Worm (Caenorhabditis elegans) whole organism, young adult: Measurements from ENCODE around the gene C29F9.6.

Experiments
- C17E4.6 ChIP-seq: fragments of 200-800 bp; sonication (Bioruptor generic); IDR thresholded peaks from 2 replicates; pipeline ENCODE4 v1.3.6; 2022; ENCODE audit warnings: missing genetic modification reagents, missing genetic modification characterization, missing compliant biosample characterization
- D2030.7 ChIP-seq: fragments of 200-800 bp; sonication (Bioruptor generic); IDR thresholded peaks from 2 replicates; pipeline ENCODE4 v1.3.6; 2022; ENCODE audit warnings: missing genetic modification reagents, missing genetic modification characterization, missing compliant biosample characterization
- F10E7.11 ChIP-seq: sonication (generic microtip); optimal IDR thresholded peaks from 2 replicates; lab custom pipeline; 2017; ENCODE audit warnings: mild to moderate bottlenecking, missing genetic modification characterization, moderate library complexity, missing compliant biosample characterization
- F39B2.1 ChIP-seq: fragments of 200-800 bp; sonication (Bioruptor generic); IDR thresholded peaks from 2 replicates; pipeline ENCODE4 v1.3.6; 2022; ENCODE audit warnings: missing genetic modification reagents, missing genetic modification characterization, missing compliant biosample characterization
- F49E8.2 ChIP-seq: sonication (generic microtip); optimal IDR thresholded peaks from 3 replicates; lab custom pipeline; 2017; ENCODE audit warnings: missing genetic modification characterization, mild to moderate bottlenecking, missing compliant biosample characterization, antibody characterized with exemption, moderate library complexity; ENCODE audit not compliant: insufficient read depth
- F52B5.7 ChIP-seq: sonication (generic microtip); optimal IDR thresholded peaks from 2 replicates; lab custom pipeline; 2016; ENCODE audit warnings: mild to moderate bottlenecking, missing genetic modification characterization, missing compliant biosample characterization
- K12H6.12 ChIP-seq: fragments of 200-800 bp; sonication (Bioruptor generic); optimal IDR thresholded peaks from 2 replicates; lab custom pipeline; 2018; ENCODE audit warnings: mild to moderate bottlenecking, missing genetic modification characterization, missing compliant biosample characterization
- T26A5.8 ChIP-seq: sonication (generic microtip); optimal IDR thresholded peaks from 2 replicates; lab custom pipeline; 2016; ENCODE audit warnings: missing genetic modification characterization, missing compliant biosample characterization
- Y53F4B.3 ChIP-seq: fragments of 200-800 bp; sonication (Bioruptor generic); IDR thresholded peaks from 2 replicates; pipeline ENCODE4 v1.3.6; 2022; ENCODE audit warnings: missing genetic modification reagents, missing genetic modification characterization, missing compliant biosample characterization
- Y67H2A.10 ChIP-seq: fragments of 200-800 bp; sonication (Bioruptor generic); conservative IDR thresholded peaks from 2 replicates; pipeline ENCODE4 v1.3.6; 2022; ENCODE audit warnings: missing genetic modification reagents, missing genetic modification characterization, missing compliant biosample characterization
- Y95B8A.8 ChIP-seq: fragments of 200-800 bp; sonication (Bioruptor generic); IDR thresholded peaks from 2 replicates; pipeline ENCODE4 v1.3.6; 2022; ENCODE audit warnings: missing genetic modification reagents, missing genetic modification characterization, missing compliant biosample characterization
- akir-1 ChIP-seq: fragments of 200-800 bp; sonication (Bioruptor generic); optimal IDR thresholded peaks from 2 replicates; lab custom pipeline; 2018; ENCODE audit warnings: mild to moderate bottlenecking, missing genetic modification characterization, moderate library complexity, missing compliant biosample characterization
- aptf-2 ChIP-seq: fragments of 200-800 bp; sonication (Bioruptor generic); conservative IDR thresholded peaks from 2 replicates; pipeline ENCODE4 v1.3.6; 2022; ENCODE audit warnings: missing genetic modification reagents, missing genetic modification characterization, missing compliant biosample characterization
- atf-7 ChIP-seq: sonication (generic microtip); optimal IDR thresholded peaks from 2 replicates; lab custom pipeline; 2017; ENCODE audit warnings: mild to moderate bottlenecking, missing genetic modification characterization, missing compliant biosample characterization
- athp-1 ChIP-seq: sonication (generic microtip); optimal IDR thresholded peaks from 2 replicates; lab custom pipeline; 2017; ENCODE audit warnings: mild to moderate bottlenecking, missing genetic modification characterization, missing compliant biosample characterization
- attf-3 ChIP-seq: fragments of 200-800 bp; sonication (Bioruptor generic); conservative IDR thresholded peaks from 2 replicates; pipeline ENCODE4 v1.3.6; 2022; ENCODE audit warnings: missing genetic modification reagents, missing genetic modification characterization, missing compliant biosample characterization
- attf-5 ChIP-seq: fragments of 200-800 bp; sonication (Bioruptor generic); optimal IDR thresholded peaks from 2 replicates; lab custom pipeline; 2018; ENCODE audit warnings: mild to moderate bottlenecking, missing genetic modification characterization, missing compliant biosample characterization
- bed-1 ChIP-seq: fragments of 200-800 bp; sonication (Bioruptor generic); IDR thresholded peaks from 2 replicates; pipeline ENCODE4 v1.3.6; 2022; ENCODE audit warnings: missing genetic modification reagents, missing genetic modification characterization, missing compliant biosample characterization
- bed-2 ChIP-seq: fragments of 200-800 bp; sonication (Bioruptor generic); IDR thresholded peaks from 2 replicates; pipeline ENCODE4 v1.3.6; 2022; ENCODE audit warnings: missing genetic modification reagents, missing genetic modification characterization, missing compliant biosample characterization
- cebp-1 ChIP-seq, 2 experiments: fragments of 200-800 bp in 1 of 2; sonication (Bioruptor generic) in 1 of 2; sonication (generic microtip) in 1 of 2; IDR thresholded peaks in 1 of 2; optimal IDR thresholded peaks in 1 of 2; 2 replicates each; pipeline versions ENCODE4 v1.3.6 to Lab custom; 2017 to 2022; ENCODE audit warnings: missing compliant biosample characterization in 2 of 2, missing genetic modification characterization in 2 of 2, mild to moderate bottlenecking in 1 of 2, missing genetic modification reagents in 1 of 2, moderate library complexity in 1 of 2
- cebp-2 ChIP-seq: fragments of 200-800 bp; sonication (Bioruptor generic); IDR thresholded peaks from 2 replicates; pipeline ENCODE4 v1.3.6; 2022; ENCODE audit warnings: missing genetic modification characterization, missing compliant biosample characterization
- ceh-100 ChIP-seq: fragments of 200-800 bp; sonication (Bioruptor generic); IDR thresholded peaks from 2 replicates; pipeline ENCODE4 v1.3.6; 2022; ENCODE audit warnings: missing genetic modification reagents, missing genetic modification characterization, missing compliant biosample characterization
- ceh-58 ChIP-seq: fragments of 200-800 bp; sonication (Bioruptor generic); IDR thresholded peaks from 2 replicates; pipeline ENCODE4 v1.3.6; 2022; ENCODE audit warnings: missing genetic modification characterization, missing compliant biosample characterization
- die-1 ChIP-seq: sonication (generic microtip); optimal IDR thresholded peaks from 2 replicates; lab custom pipeline; 2016; ENCODE audit warnings: missing genotype, mild to moderate bottlenecking, missing genetic modification characterization, missing compliant biosample characterization
- dox-1 ChIP-seq: fragments of 200-800 bp; sonication (Bioruptor generic); IDR thresholded peaks from 2 replicates; pipeline ENCODE4 v1.3.6; 2022; ENCODE audit warnings: missing genetic modification reagents, missing genetic modification characterization, missing compliant biosample characterization
- efl-1 ChIP-seq: fragments of 150-350 bp; optimal IDR thresholded peaks from 2 replicates; lab custom pipeline; 2014; ENCODE audit warnings: missing biosample characterization, missing genetic modification reagents, missing genetic modification characterization
- egl-44 ChIP-seq: fragments of 200-800 bp; sonication (Bioruptor generic); IDR thresholded peaks from 2 replicates; pipeline ENCODE4 v1.3.6; 2022; ENCODE audit warnings: missing genetic modification reagents, missing genetic modification characterization, missing compliant biosample characterization
- egrh-3 ChIP-seq: fragments of 200-800 bp; sonication (Bioruptor generic); IDR thresholded peaks from 2 replicates; pipeline ENCODE4 v1.3.6; 2022; ENCODE audit warnings: missing genetic modification reagents, missing genetic modification characterization, missing compliant biosample characterization
- hlh-26 ChIP-seq: fragments of 200-800 bp; sonication (Bioruptor generic); conservative IDR thresholded peaks from 2 replicates; pipeline ENCODE4 v1.3.6; 2022; ENCODE audit warnings: missing genetic modification reagents, missing genetic modification characterization, missing compliant biosample characterization
- let-526 ChIP-seq: fragments of 200-800 bp; sonication (Bioruptor generic); IDR thresholded peaks from 2 replicates; pipeline ENCODE4 v1.3.6; 2022; ENCODE audit warnings: missing genetic modification reagents, missing genetic modification characterization, missing compliant biosample characterization
- lir-1 ChIP-seq: fragments of 200-800 bp; sonication (Bioruptor generic); conservative IDR thresholded peaks from 2 replicates; pipeline ENCODE4 v1.3.6; 2022; ENCODE audit warnings: missing genetic modification reagents, missing genetic modification characterization, missing compliant biosample characterization
- madf-6 ChIP-seq: fragments of 200-800 bp; sonication (Bioruptor generic); IDR thresholded peaks from 2 replicates; pipeline ENCODE4 v1.3.6; 2022; ENCODE audit warnings: missing genetic modification reagents, missing genetic modification characterization, missing compliant biosample characterization
- madf-8 ChIP-seq: fragments of 200-800 bp; sonication (Bioruptor generic); conservative IDR thresholded peaks from 2 replicates; pipeline ENCODE4 v1.3.6; 2022; ENCODE audit warnings: missing genetic modification reagents, missing genetic modification characterization, missing compliant biosample characterization
- mxl-1 ChIP-seq: sonication (generic microtip); optimal IDR thresholded peaks from 2 replicates; lab custom pipeline; 2016; ENCODE audit warnings: missing genetic modification characterization, missing compliant biosample characterization
- nfya-1 ChIP-seq: sonication (generic microtip); optimal IDR thresholded peaks from 2 replicates; lab custom pipeline; 2017; ENCODE audit warnings: antibody characterized with exemption, missing compliant biosample characterization, missing genetic modification characterization, borderline replicate concordance; ENCODE audit not compliant: insufficient read depth
- nhr-120 ChIP-seq: fragments of 200-800 bp; sonication (Bioruptor generic); IDR thresholded peaks from 2 replicates; pipeline ENCODE4 v1.3.6; 2022; ENCODE audit warnings: missing genetic modification characterization, missing compliant biosample characterization
- nhr-27 ChIP-seq: fragments of 200-800 bp; sonication (Bioruptor generic); optimal IDR thresholded peaks from 2 replicates; lab custom pipeline; 2018; ENCODE audit warnings: mild to moderate bottlenecking, missing genetic modification characterization, moderate library complexity, missing compliant biosample characterization
- pbrm-1 ChIP-seq: fragments of 200-800 bp; sonication (Bioruptor generic); IDR thresholded peaks from 2 replicates; pipeline ENCODE4 v1.3.6; 2022; ENCODE audit warnings: missing genetic modification reagents, missing genetic modification characterization, missing compliant biosample characterization
- pha-4 ChIP-seq: fragments of 150-350 bp; sonication (generic microtip); optimal IDR thresholded peaks from 2 replicates; lab custom pipeline; 2014; ENCODE audit warnings: missing biosample characterization, missing genetic modification reagents, missing genetic modification characterization
- repo-1 ChIP-seq: sonication (generic microtip); optimal IDR thresholded peaks from 2 replicates; lab custom pipeline; 2017; ENCODE audit warnings: mild to moderate bottlenecking, missing genetic modification characterization, missing compliant biosample characterization
- rpc-1 ChIP-seq, 2 experiments: fragments of 150-350 bp in 1 of 2; sonication (generic microtip) in 1 of 2; optimal IDR thresholded peaks; 2 replicates each; lab custom pipeline; 2014 to 2018; ENCODE audit warnings: missing biosample characterization in 1 of 2, missing genetic modification characterization in 1 of 2, missing genetic modification reagents in 1 of 2, missing genotype in 1 of 2
- tbx-9 ChIP-seq: sonication (generic microtip); optimal IDR thresholded peaks from 2 replicates; lab custom pipeline; 2016; ENCODE audit warnings: borderline replicate concordance, missing genetic modification characterization, inconsistent platforms, missing compliant biosample characterization
- unc-130 ChIP-seq: sonication (generic microtip); optimal IDR thresholded peaks from 2 replicates; lab custom pipeline; 2016; ENCODE audit warnings: missing genetic modification reagents, missing genetic modification characterization, missing compliant biosample characterization
- unc-62 ChIP-seq: fragments of 150-350 bp; optimal IDR thresholded peaks from 2 replicates; lab custom pipeline; 2014; ENCODE audit warnings: missing biosample characterization, missing genetic modification reagents, missing genetic modification characterization
- xnd-1 ChIP-seq: sonication (generic microtip); optimal IDR thresholded peaks from 2 replicates; lab custom pipeline; 2016; ENCODE audit warnings: missing genotype, missing genetic modification reagents, missing genetic modification characterization, missing compliant biosample characterization
- zfh-2 ChIP-seq: fragments of 200-800 bp; sonication (Bioruptor generic); conservative IDR thresholded peaks from 2 replicates; pipeline ENCODE4 v1.3.6; 2022; ENCODE audit warnings: missing genetic modification reagents, missing genetic modification characterization, missing compliant biosample characterization
- zim-3 ChIP-seq: sonication (generic microtip); optimal IDR thresholded peaks from 2 replicates; lab custom pipeline; 2017; ENCODE audit warnings: mild to moderate bottlenecking, missing genetic modification characterization, moderate library complexity, missing compliant biosample characterization

Gene C29F9.6

DNA sequence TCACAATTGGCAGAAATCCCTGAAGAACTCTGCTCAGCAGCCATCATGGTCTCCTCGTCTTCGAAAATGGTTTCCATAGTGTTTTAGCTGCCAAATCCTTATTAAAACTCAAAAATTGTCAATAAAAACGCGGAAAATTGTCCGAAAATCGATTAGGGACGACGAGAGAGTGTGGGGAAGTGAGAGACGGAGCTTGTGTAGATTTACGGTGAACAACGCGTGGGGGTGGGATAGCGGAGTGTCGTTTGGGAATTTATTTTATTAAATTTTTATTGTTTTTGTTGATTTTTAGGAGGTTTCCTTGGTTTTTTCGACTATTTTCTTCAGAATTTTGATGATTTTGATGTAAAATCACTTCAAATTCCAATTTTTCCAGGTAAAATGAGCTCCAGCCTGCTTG is 27.5 kb upstream of the C29F9.6 start, which contains the start of the genes F54C4.4 and mrpl-40 (continued):
- TF ChIP-seq die-1 (no peak), hlh-26 (GFP tag; lab: Robert Waterston, UW) (no peak), athp-1 (tag; lab: Kevin White, UChicago) (no peak), ceh-58 (GFP tag; lab: Robert Waterston, UW) (no peak), tbx-9 (tag; lab: Kevin White, UChicago) (no peak), cebp-1 (GFP tag; IDR thresholded peaks at IDR 0.05; lab: Robert Waterston, UW) (no peak), cebp-1 (tag; optimal IDR thresholded peaks at IDR 0.05; lab: Kevin White, UChicago) (peak; percentile 30), repo-1 (no peak), K12H6.12 (tag; lab: Kevin White, UChicago) (no peak), attf-3 (GFP tag; lab: Robert Waterston, UW) (peak; percentile 97), madf-8 (GFP tag; lab: Robert Waterston, UW) (no peak), pbrm-1 (GFP tag; lab: Robert Waterston, UW) (0 out of 2 replicates have a peak, but pooled peaks have one; percentile 45), F52B5.7 (tag; lab: Kevin White, UChicago) (no peak), lir-1 (no peak), zim-3 (tag; lab: Kevin White, UChicago) (no peak)

DNA sequence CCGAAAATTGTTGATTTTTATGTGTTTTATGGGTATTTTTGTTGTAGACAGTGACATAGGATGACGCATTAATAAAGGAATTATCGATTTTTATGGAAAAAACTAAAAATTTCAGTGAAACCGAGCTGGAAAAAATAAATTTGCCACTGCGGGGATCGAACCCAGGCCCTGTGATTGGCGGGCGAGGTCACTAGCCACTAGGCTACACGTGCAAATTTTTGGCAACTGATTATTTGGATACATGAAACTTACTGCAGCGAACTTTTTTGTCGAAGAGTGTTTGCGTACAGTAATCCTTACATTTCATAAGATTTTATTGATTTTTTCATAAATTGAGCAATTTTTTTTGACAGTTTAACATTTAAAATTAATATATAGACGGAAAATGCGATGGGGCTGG is 25.5 kb upstream of the C29F9.6 start:
- TF ChIP-seq ceh-100 (GFP tag; lab: Robert Waterston, UW) (peak; percentile 62), egl-44 (GFP tag; lab: Robert Waterston, UW) (no peak), Y67H2A.10 (GFP tag; lab: Robert Waterston, UW) (no peak), madf-8 (GFP tag; lab: Robert Waterston, UW) (no peak), aptf-2 (GFP tag; lab: Robert Waterston, UW) (no peak), unc-130 (GFP tag; lab: Kevin White, UChicago) (peak; percentile 61), zfh-2 (GFP tag; lab: Robert Waterston, UW) (no peak), D2030.7 (GFP tag; lab: Robert Waterston, UW) (peak; percentile 91), nfya-1 (tag; lab: Kevin White, UChicago) (no peak), efl-1 (GFP tag; lab: Kevin White, UChicago) (peak; percentile 9), madf-6 (GFP tag; lab: Robert Waterston, UW) (peak; percentile 75), F49E8.2 (peak; percentile 64), Y53F4B.3 (GFP tag; lab: Robert Waterston, UW) (peak; percentile 68), F10E7.11 (tag; lab: Kevin White, UChicago) (no peak), egrh-3 (GFP tag; lab: Robert Waterston, UW) (no peak), rpc-1 (optimal IDR thresholded peaks at IDR 0.05; lab: Kevin White, UChicago) (peak; percentile 54), rpc-1 (tag; optimal IDR thresholded peaks at IDR 0.05; lab: Kevin White, UChicago) (peak; percentile 83), bed-2 (no peak), pha-4 (tag; lab: Kevin White, UChicago) (no peak), xnd-1 (no peak), F39B2.1 (GFP tag; lab: Robert Waterston, UW) (0 out of 2 replicates have a peak, but pooled peaks have one; percentile 27), nhr-27 (tag; lab: Kevin White, UChicago) (no peak), Y95B8A.8 (GFP tag; lab: Robert Waterston, UW) (no peak), mxl-1 (tag; lab: Kevin White, UChicago) (peak; percentile 38), C17E4.6 (GFP tag; lab: Robert Waterston, UW) (peak; percentile 71), let-526 (no peak), atf-7 (tag; lab: Kevin White, UChicago) (peak; percentile 50), athp-1 (tag; lab: Kevin White, UChicago) (peak; percentile 73), cebp-2 (GFP tag; lab: Robert Waterston, UW) (peak; percentile 73; the same call in 1 of the 2 replicates), akir-1 (no peak), dox-1 (GFP tag; lab: Robert Waterston, UW) (peak; percentile 78), unc-62 (GFP tag; lab: Kevin White, UChicago) (no peak), T26A5.8 (tag; lab: Kevin White, UChicago) (peak; percentile 42), bed-1 (GFP tag; lab: Robert Waterston, UW) (no peak), attf-5 (peak; percentile 41), nhr-120 (no peak)
